Fruit fly (Drosophila melanogaster) S2 (cell line): Measurements from ENCODE around the gene CG18171.

Experiments
- CG8478 ChIP-seq: fragments of >200 bp; optimal IDR thresholded peaks from 2 replicates; lab custom pipeline; 2018
- CTCF ChIP-seq, 2 experiments: fragments of >200 bp; optimal IDR thresholded peaks; 2 replicates each; lab custom pipeline; 2018

The CG18171 gene

DNA sequence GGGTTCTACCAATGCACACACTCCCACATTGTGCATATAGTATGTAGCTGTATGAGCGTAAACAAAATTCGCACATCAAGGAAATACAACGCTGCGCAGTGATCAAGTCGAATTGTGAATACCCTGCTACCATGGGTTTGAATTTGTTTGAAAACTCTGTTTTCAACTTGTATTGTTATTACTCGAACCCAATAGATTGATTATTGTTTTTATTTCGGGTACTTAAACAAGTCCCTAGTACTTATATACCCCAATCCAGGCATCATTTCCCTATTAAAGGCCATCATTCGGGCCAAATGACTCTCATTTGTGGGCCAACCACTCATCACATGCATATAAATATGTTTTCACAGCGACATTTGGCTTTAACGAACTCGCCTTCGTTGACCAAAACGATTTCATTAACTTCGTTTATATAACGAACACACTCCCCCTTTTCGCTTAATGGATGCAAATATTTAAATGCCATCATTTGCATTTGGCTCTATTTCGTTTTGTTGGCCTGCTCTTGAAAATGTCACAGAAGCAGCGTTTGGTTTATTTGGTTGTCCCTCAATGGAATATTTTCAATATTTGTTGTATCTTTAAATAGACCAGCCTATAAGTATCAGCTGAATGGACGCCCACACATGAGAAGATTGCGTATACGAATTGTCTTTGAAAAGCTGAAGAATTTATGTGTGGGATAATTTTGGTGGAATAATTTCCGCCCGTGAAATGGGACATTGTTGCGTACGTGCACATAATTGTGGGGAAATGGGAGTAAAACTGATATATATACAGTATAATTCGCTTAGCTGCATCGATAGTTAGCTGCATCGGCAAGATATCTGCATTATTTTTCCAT, 17.4 kb upstream of the CG18171 start:
- TF ChIP-seq CTCF (optimal IDR thresholded peaks at IDR 0.05; lab: Kevin White, UChicago) = no peak
- no peak for TF ChIP-seq CG8478 (lab: Kevin White, UChicago)

DNA sequence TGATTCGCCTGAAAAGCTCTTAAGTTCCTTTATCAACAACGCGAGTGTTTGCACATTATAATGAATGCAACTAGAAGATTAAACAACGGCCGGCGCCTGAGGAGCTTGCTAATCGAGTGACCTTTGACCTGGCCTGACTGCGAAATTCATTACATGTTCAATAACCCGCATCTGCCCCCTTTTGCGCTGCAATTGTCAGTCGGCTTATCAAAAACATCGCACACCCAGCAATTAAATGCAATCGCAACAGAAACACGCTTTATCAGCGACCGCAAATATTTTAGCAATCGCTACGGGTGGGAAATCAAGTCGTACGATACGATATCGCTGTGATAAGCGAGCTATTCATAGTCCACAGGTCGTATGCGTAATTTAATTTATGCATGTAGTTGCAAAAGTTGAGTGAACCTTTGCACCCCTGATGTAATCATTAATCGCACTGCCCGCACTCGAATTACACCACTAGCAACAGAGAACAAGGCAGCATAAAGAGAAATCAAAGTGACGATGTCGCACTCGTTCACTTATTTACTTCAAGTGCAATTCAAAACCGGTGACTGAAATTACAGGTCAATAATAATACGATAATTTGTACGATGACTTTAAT, 16.7 kb upstream of the CG18171 start:
- TF ChIP-seq CTCF (optimal IDR thresholded peaks at IDR 0.05; lab: Kevin White, UChicago) (no peak), CG8478 (lab: Kevin White, UChicago) (no peak)

DNA sequence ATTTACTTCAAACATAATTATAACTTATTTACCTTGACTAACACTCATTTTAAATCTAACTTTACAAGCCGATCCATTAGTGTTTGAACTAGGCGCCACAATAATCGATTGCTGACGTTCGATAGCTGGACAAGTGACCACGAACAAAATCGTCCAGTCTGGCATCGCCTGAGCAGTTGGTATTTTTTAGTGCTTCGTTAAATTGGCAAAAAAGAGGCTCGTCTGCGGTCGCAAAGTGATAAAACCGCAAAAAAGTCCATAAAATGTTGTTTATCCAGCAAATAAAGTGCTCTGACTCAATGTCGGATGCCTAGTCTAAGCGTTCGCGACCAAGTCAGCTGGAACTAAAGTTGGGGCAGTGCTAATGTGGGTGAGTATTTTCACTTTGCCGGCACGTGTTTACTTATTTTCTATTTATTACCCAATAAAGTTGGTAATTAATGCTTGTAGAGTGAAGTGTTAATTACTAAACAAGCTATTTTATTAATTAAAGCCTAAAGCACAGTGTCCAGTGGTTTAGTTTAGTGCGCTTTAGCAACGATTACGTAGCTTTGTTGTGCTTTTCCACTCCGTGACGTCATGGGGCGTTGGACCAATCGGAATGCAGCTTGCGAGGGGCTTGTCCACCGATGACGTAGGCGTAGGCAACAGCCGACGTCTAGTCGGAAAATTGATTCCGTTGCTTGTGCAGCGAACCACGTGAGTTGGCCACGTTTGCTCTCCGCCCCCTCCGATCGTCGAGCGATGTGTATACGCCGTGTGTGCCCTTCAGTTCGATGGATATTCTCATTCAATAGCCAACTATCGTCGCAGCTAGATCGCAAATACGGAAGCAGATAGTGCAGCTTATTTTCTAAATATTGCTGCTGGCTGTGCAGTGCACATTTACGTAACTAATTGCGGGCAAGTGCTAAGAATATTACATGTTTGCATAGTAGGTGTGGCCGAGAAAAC, 15.7 kb upstream of the CG18171 start, which contains the start of gene Gk2:
TSS of gene Gk2 (plus strand) at position 33 of the 954 bp plus-strand sequence.
- TF ChIP-seq CG8478 (lab: Kevin White, UChicago) = no peak
- peak in 1 of 2 experiments; percentile 20 for TF ChIP-seq CTCF (optimal IDR thresholded peaks at IDR 0.05; lab: Kevin White, UChicago)

DNA sequence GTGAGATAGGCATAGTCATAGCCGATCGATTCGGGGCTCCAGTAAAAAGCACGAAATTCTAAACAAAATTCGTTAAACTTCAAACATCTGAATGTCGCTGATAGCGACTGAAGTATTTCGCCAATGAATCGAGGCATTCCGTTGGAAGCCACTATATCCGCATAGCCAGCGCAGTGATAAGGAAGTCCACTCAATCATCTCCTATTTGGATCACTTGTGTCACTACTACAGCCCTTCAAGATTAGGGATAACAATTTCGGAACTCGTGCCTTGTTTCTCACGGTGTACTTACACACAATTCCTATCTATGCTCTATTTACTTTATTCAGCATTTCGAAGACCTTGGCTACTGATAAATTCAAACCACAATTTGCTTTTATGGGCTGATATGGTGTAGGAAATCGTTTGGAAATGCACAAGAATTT, 15.0 kb upstream of the CG18171 start, which contains the start of gene PIG-Wb:
TSS of gene PIG-Wb (minus strand) at position 209 of the 425 bp plus-strand sequence.
- TF ChIP-seq CG8478 (lab: Kevin White, UChicago) (no peak), CTCF (optimal IDR thresholded peaks at IDR 0.05; lab: Kevin White, UChicago) (no peak)

DNA sequence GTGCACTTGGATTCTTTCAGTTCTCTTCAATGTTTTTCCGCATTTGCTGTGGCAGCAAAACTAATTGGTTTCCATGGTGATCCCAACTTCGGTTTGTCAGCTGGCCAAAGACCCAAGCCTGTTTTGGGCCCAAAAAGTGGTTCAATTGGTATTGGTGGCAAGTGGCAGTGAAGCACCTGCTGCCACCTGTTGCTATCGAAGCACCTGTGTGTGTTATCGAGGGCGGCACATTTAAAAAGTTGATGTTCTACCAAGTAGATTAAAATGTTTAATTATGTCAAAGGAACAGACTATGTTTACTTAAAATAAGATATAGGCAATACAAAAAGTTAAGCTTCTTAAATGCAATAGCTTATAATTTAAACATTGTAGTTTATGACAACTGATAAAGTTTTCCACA, 12.7 kb upstream of the CG18171 start, which contains the start of gene Oseg4:
TSS of gene Oseg4 (minus strand) at position 165 of the 400 bp plus-strand sequence.
- TF ChIP-seq CG8478 (lab: Kevin White, UChicago) = no peak
- no peak for TF ChIP-seq CTCF (optimal IDR thresholded peaks at IDR 0.05; lab: Kevin White, UChicago)

DNA sequence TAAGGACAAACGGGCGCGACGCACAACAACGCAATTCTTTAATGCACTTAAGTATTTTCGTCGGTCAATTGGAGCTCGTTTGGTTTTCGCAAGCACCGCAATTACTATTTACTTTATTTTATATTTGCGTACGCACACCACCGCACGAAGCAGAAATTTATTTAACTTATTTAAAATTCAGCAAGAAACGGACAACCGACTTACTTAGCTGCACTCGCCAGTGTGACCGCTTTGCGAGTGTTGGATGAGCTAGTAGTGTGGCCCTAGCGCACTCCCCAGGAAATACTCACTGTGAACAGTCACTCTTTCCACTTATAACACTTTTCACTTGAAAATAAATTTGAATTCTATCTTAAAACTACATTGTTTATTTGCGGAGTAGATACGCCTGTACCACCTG, 7.9 kb upstream of the CG18171 start, which contains the start of gene drpr:
TSS of gene drpr (minus strand) at position 235 of the 400 bp plus-strand sequence.
- peak; percentile 24 to 40 for TF ChIP-seq CTCF (optimal IDR thresholded peaks at IDR 0.05; lab: Kevin White, UChicago)
- TF ChIP-seq CG8478 (lab: Kevin White, UChicago) = no peak

DNA sequence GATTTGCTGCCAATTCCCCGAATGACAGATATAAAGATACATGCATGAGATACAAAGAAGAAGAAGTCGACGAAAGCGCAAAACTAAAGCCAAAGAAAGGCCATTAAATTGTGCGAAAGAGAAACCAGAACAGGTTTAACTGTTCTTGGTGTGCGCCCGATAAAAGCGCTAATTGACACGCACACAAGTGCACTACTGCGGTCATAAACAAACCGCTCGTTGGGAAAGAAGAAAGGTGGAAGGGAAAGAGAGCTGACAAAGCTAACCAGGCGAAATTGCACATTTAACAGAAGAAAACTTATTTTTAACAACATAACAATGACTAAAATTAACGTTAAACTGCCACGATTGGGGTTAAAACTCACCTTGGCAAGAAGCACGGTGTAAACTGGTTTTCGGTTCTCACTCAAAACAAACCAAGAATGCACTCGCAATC, 7.2 kb upstream of the CG18171 start:
- no peak for TF ChIP-seq CG8478 (lab: Kevin White, UChicago)
- TF ChIP-seq CTCF (optimal IDR thresholded peaks at IDR 0.05; lab: Kevin White, UChicago) = no peak

DNA sequence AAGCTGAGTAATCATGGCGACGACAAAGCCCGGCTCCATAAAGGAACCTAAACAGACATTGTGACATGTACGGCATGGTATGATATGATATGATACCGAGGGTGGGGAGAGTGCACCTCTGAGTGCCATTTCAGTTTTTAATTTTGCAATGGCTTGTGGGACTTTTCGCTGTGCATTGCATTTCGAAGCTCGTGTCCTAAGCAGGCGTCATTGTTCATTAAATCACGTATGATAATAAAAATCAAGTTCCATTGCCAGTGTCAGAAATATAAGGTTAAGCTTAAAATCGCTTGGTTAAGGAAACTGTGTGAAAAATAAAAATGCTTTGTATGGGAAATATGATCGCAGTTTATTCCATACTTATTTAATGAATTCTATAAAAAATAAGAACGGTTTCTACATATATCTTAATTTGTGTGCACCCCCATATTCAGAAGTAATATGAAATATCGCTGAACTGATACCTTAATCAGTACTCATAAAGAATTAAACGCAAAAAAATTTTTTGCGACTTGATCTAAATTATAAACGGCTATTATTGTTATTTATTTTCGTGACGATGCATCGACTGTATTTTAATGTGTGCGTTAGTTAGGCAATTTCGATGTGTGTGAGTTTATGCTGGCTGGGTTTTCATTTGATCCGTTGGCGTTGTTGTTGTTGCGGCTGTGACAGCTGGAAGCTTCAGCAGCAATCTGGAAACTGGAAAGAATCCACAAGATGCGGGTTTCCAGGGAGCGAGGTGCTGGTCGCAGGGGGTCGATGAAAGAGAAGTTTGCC, 6.6 kb upstream of the CG18171 start:
- TF ChIP-seq CG8478 (lab: Kevin White, UChicago) = no peak

DNA sequence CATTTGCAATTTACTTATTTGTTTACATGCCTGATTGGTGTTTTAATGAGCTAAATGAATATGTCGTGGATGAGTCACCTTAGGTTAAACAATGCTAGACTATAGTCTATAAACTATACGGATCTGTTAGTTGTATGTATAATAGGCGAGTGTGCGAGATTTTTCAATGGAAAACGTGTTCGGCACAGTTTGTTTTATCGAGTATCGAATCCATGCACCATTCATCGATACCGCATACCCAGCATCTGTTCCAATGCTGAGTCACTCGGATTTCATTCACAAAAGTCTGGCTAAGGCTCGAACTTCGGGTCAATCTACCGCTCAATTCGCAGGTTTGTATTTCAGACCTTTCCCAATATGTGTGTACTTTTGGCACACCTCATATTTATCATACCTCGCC, 4.5 kb upstream of the CG18171 start:
- no peak for TF ChIP-seq CG8478 (lab: Kevin White, UChicago)
- no peak for TF ChIP-seq CTCF (optimal IDR thresholded peaks at IDR 0.05; lab: Kevin White, UChicago)

DNA sequence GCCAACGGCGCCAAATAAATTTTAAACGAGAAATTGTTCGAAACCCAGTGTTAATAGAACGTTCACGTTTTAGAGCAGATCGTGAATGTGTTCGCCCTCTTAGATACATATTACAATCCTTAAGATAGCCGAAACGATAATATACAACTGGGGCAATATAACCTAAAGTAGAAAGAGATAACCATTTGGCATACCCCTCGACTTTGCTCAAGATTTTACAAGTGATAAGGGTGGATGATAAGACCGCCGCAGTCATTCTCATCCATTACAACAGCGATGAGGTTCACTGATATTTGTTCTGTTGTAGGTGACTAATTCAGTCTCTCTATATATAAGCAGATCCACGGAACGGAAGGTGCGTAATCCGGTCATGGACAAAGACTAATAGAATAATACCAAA, 3.8 kb upstream of the CG18171 start:
- TF ChIP-seq CTCF (optimal IDR thresholded peaks at IDR 0.05; lab: Kevin White, UChicago) = no peak
- TF ChIP-seq CG8478 (lab: Kevin White, UChicago) = no peak

DNA sequence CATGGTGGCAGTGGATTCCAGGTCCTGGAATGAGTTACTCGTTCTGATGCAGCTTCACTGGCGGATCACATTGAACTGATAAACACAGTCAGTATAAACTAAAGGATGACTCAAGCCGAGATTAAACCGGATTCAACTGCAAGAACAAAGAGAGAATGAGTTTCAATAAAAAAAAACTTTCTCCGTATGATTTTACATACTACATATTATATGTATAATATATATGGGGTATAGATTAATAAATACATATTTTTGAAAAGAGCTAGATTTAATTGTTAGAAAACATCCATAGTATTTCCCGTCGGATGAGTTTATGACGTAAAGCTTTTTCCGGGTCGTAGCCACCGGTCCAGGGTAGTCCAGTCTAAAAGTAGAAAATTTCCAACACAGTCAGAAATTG, 1.1 kb upstream of the CG18171 start, which contains the start of gene CG12035:
TSS of gene CG12035 (plus strand) at position 301 of the 400 bp plus-strand sequence.
- no peak for TF ChIP-seq CTCF (optimal IDR thresholded peaks at IDR 0.05; lab: Kevin White, UChicago)
- no peak for TF ChIP-seq CG8478 (lab: Kevin White, UChicago)

DNA sequence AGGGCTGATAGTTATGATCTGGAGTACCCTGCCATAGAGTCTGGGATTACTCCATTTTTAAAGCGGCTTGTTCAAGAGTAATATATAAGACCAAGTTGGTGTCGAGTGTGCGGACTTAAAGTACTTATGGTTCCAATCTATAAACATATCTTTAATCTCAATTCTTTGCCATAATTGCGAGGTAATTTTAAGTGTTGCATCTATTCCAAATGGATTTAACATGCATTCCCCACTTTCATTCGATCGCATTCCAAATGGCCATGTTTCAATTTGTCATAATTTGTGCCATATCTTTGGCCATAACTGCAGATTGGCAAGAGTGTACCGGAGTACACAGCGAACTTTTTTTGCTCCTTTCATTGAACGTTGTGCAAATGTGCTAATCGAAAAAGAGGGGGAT, 11.7 kb downstream of the CG18171 start:
- TF ChIP-seq CG8478 (lab: Kevin White, UChicago) = no peak

DNA sequence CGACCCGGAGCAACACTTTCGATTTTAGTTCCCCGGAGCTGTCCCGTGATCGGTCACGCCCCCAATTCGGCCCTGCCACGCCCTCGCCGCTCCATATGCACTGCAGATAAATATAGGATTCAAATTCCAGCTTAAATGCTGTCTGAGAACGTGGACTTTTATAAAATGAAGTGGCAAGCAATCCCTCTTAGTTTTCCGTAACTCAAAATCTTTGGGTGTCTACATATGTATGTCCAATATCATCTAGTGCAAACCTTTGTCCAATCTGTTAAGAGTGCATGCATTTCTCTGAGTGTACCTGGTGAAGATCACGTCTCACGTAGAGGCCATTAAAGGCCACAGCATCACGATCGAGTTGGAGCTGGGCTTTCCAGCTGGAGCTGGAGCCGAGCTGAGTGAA, 12.4 kb downstream of the CG18171 start:
- TF ChIP-seq CG8478 (lab: Kevin White, UChicago) (no peak), CTCF (optimal IDR thresholded peaks at IDR 0.05; lab: Kevin White, UChicago) (no peak)
